Worm (Caenorhabditis elegans) whole organism, L1 larva: ENCODE results near the gene hot-1.
A peak's percentile ranks its signal among the peaks of the same experiment; 100 is the strongest.

Experiments
- C34B4.2 ChIP-seq: sonication (generic microtip); optimal IDR thresholded peaks from 2 replicates; lab custom pipeline; 2017; ENCODE audit warnings: mild to moderate bottlenecking, missing genetic modification characterization, missing compliant biosample characterization
- F16B12.6 ChIP-seq: fragments of 150-350 bp; optimal IDR thresholded peaks from 2 replicates; lab custom pipeline; 2014; ENCODE audit warnings: missing biosample characterization, missing genetic modification characterization
- Y116A8C.19 ChIP-seq: sonication (generic microtip); optimal IDR thresholded peaks from 2 replicates; lab custom pipeline; 2016; ENCODE audit warnings: missing compliant biosample characterization, missing genetic modification characterization, borderline replicate concordance
- alr-1 ChIP-seq: fragments of 200-800 bp; sonication (Bioruptor generic); optimal IDR thresholded peaks from 2 replicates; lab custom pipeline; 2018; ENCODE audit warnings: borderline replicate concordance, mild to moderate bottlenecking, missing genetic modification characterization, missing compliant biosample characterization
- blmp-1 ChIP-seq: fragments of 150-350 bp; optimal IDR thresholded peaks from 2 replicates; lab custom pipeline; 2014; ENCODE audit warnings: missing biosample characterization, missing genetic modification characterization
- ceh-63 ChIP-seq: fragments of 200-800 bp; sonication (Bioruptor generic); optimal IDR thresholded peaks from 2 replicates; lab custom pipeline; 2018; ENCODE audit warnings: mild to moderate bottlenecking, missing genetic modification characterization, missing compliant biosample characterization
- ceh-82 ChIP-seq, 3 experiments: fragments of 150-350 bp in 1 of 3; sonication (generic microtip) in 2 of 3; optimal IDR thresholded peaks; 2 replicates each; lab custom pipeline; 2014 to 2017; ENCODE audit warnings: missing biosample characterization in 3 of 3, missing genetic modification characterization in 3 of 3
- dpl-1 ChIP-seq, 3 experiments: fragments of 150-350 bp in 2 of 3; sonication (generic microtip) in 1 of 3; optimal IDR thresholded peaks; 2 replicates each; lab custom pipeline; 2014 to 2017; ENCODE audit warnings: missing biosample characterization in 3 of 3, missing genetic modification characterization in 3 of 3, missing genetic modification reagents in 3 of 3
- efl-1 ChIP-seq, 4 experiments: fragments of 150-350 bp; optimal IDR thresholded peaks in 3 of 4; peaks in 1 of 4; 1 replicate in 1 of 4; 2 replicates in 3 of 4; lab custom pipeline; 2014; ENCODE audit warnings: missing biosample characterization in 2 of 4, missing genetic modification characterization in 2 of 4, missing genetic modification reagents in 2 of 4
- egl-13 ChIP-seq: sonication (generic microtip); optimal IDR thresholded peaks from 2 replicates; lab custom pipeline; 2016; ENCODE audit warnings: missing genotype, missing genetic modification reagents, missing genetic modification characterization, missing compliant biosample characterization
- egl-27 ChIP-seq, 2 experiments: fragments of 150-350 bp in 1 of 2; sonication (generic microtip); optimal IDR thresholded peaks; 3 replicates each; lab custom pipeline; 2017 to 2018; ENCODE audit warnings: missing biosample characterization in 2 of 2, missing genetic modification characterization in 2 of 2, missing genetic modification reagents in 2 of 2
- elt-2 ChIP-seq: sonication (generic microtip); optimal IDR thresholded peaks from 2 replicates; lab custom pipeline; 2016; ENCODE audit warnings: missing genetic modification characterization, mild to moderate bottlenecking, inconsistent platforms, missing compliant biosample characterization, missing genetic modification reagents
- elt-3 ChIP-seq, 6 experiments: fragments of 150-350 bp in 1 of 6; sonication (generic microtip); optimal IDR thresholded peaks; 2 replicates each; lab custom pipeline; 2017 to 2018; ENCODE audit warnings: missing biosample characterization in 6 of 6, missing genetic modification characterization in 6 of 6, inconsistent platforms in 1 of 6
- fkh-10 ChIP-seq: sonication (generic microtip); optimal IDR thresholded peaks from 2 replicates; lab custom pipeline; 2017; ENCODE audit warnings: missing biosample characterization, missing genetic modification reagents, missing genetic modification characterization
- fkh-8 ChIP-seq: sonication (generic microtip); optimal IDR thresholded peaks from 2 replicates; lab custom pipeline; 2016; ENCODE audit warnings: mild to moderate bottlenecking, missing genetic modification characterization, missing compliant biosample characterization
- fos-1 ChIP-seq: fragments of 150-350 bp; optimal IDR thresholded peaks from 2 replicates; lab custom pipeline; 2014; ENCODE audit warnings: missing biosample characterization, missing genetic modification characterization
- isw-1 ChIP-seq: fragments of 200-800 bp; sonication (Bioruptor generic); IDR thresholded peaks from 2 replicates; pipeline ENCODE4 v1.3.6; 2022; ENCODE audit warnings: missing genetic modification characterization, missing compliant biosample characterization
- lin-14 ChIP-seq: fragments of 200-800 bp; sonication (Bioruptor generic); optimal IDR thresholded peaks from 2 replicates; lab custom pipeline; 2018; ENCODE audit warnings: mild to moderate bottlenecking, missing genetic modification characterization, moderate library complexity, missing compliant biosample characterization
- lin-15B ChIP-seq: fragments of 150-350 bp; sonication (generic microtip); optimal IDR thresholded peaks from 3 replicates; lab custom pipeline; 2014; ENCODE audit warnings: missing biosample characterization, missing genetic modification characterization
- lin-35 ChIP-seq, 2 experiments: fragments of 150-350 bp; optimal IDR thresholded peaks; 2 replicates each; lab custom pipeline; 2014; ENCODE audit warnings: missing biosample characterization in 2 of 2, missing genetic modification characterization in 2 of 2, missing genetic modification reagents in 2 of 2
- lsy-2 ChIP-seq, 2 experiments: fragments of 150-350 bp; optimal IDR thresholded peaks; 2 replicates each; lab custom pipeline; 2014; ENCODE audit warnings: missing biosample characterization in 2 of 2, missing genetic modification characterization in 2 of 2
- mep-1 ChIP-seq: fragments of 150-350 bp; optimal IDR thresholded peaks from 2 replicates; lab custom pipeline; 2014; ENCODE audit warnings: missing biosample characterization, missing genetic modification characterization
- nhr-19 ChIP-seq: fragments of 200-800 bp; sonication (Bioruptor generic); conservative IDR thresholded peaks from 2 replicates; pipeline ENCODE4 v1.3.6; 2022; ENCODE audit warnings: missing genetic modification characterization, missing compliant biosample characterization
- nhr-20 ChIP-seq: sonication (generic microtip); optimal IDR thresholded peaks from 2 replicates; lab custom pipeline; 2016; ENCODE audit warnings: mild to moderate bottlenecking, missing genetic modification characterization, missing compliant biosample characterization
- nhr-237 ChIP-seq: fragments of 150-350 bp; optimal IDR thresholded peaks from 2 replicates; lab custom pipeline; 2014; ENCODE audit warnings: missing biosample characterization, missing genetic modification characterization
- nhr-71 ChIP-seq: sonication (generic microtip); optimal IDR thresholded peaks from 2 replicates; lab custom pipeline; 2016; ENCODE audit warnings: mild to moderate bottlenecking, missing genetic modification characterization, moderate library complexity, missing compliant biosample characterization
- nhr-76 ChIP-seq: sonication (generic microtip); optimal IDR thresholded peaks from 2 replicates; lab custom pipeline; 2017; ENCODE audit warnings: missing biosample characterization, missing genetic modification characterization
- nhr-77 ChIP-seq: fragments of 150-350 bp; optimal IDR thresholded peaks from 2 replicates; lab custom pipeline; 2014; ENCODE audit warnings: missing biosample characterization, missing genetic modification characterization
- nhr-85 ChIP-seq: sonication (generic microtip); peaks from one replicate; lab custom pipeline; 2016; ENCODE audit warnings: missing genetic modification characterization, inconsistent platforms, missing compliant biosample characterization
- pag-3 ChIP-seq: sonication (generic microtip); optimal IDR thresholded peaks from 2 replicates; lab custom pipeline; 2017; ENCODE audit warnings: missing genetic modification characterization, mild to moderate bottlenecking, missing compliant biosample characterization, antibody characterized with exemption, borderline replicate concordance; ENCODE audit not compliant: insufficient read depth
- sox-4 ChIP-seq: sonication (generic microtip); optimal IDR thresholded peaks from 2 replicates; lab custom pipeline; 2016; ENCODE audit warnings: missing genetic modification characterization, missing compliant biosample characterization
- unc-130 ChIP-seq: fragments of 150-350 bp; optimal IDR thresholded peaks from 2 replicates; lab custom pipeline; 2017; ENCODE audit warnings: missing biosample characterization, missing genetic modification characterization, inconsistent platforms
- zip-4 ChIP-seq: fragments of 200-800 bp; sonication (Bioruptor generic); optimal IDR thresholded peaks from 2 replicates; lab custom pipeline; 2018; ENCODE audit warnings: mild to moderate bottlenecking, missing genetic modification characterization, moderate library complexity, missing compliant biosample characterization

The hot-1 gene

DNA sequence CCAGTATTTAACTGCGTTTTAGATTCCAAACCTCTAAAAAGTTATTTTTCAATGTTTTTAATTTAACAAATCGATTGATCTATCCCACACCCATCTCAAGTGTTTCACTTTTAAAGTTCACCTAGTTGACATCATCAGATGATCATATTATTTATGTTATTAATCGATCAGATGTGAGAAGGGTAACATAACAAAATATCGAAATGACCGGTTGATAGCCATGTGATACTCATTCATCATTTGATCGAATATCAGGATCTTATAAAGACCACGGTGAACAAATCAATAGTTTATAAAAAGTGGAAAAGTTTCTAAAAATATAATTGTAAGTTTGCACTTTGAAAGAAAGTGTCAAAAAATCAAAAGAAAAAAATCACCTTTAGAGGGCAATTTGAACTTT, 34.8 kb downstream of the hot-1 start:
- TF ChIP-seq ceh-82 (tag; optimal IDR thresholded peaks at IDR 0.05; lab: Kevin White, UChicago) = no peak
- TF ChIP-seq elt-3 (tag; optimal IDR thresholded peaks at IDR 0.05; lab: Kevin White, UChicago) = peak in 1 of 6 experiments; percentile 53
- no peak for TF ChIP-seq nhr-77 (tag; lab: Kevin White, UChicago)
- no peak for TF ChIP-seq alr-1
- no peak for TF ChIP-seq lin-15B (tag; lab: Kevin White, UChicago)
- no peak for TF ChIP-seq nhr-237 (tag; lab: Kevin White, UChicago)
- TF ChIP-seq isw-1 = no peak
- peak in 1 of 2 experiments; percentile 26 for TF ChIP-seq lin-35 (GFP tag; optimal IDR thresholded peaks at IDR 0.05; lab: Kevin White, UChicago)
- no peak for TF ChIP-seq dpl-1 (GFP tag; optimal IDR thresholded peaks at IDR 0.05; lab: Kevin White, UChicago)
- no peak for TF ChIP-seq Y116A8C.19
- no peak for TF ChIP-seq sox-4 (tag; lab: Kevin White, UChicago)
- no peak for TF ChIP-seq egl-13
- peak; percentile 48 for TF ChIP-seq blmp-1 (tag; lab: Kevin White, UChicago)
- no peak for TF ChIP-seq F16B12.6 (tag; lab: Kevin White, UChicago)
- no peak for TF ChIP-seq fkh-8 (tag; lab: Kevin White, UChicago)
- peak in 1 of 2 experiments; percentile 15 for TF ChIP-seq lsy-2 (tag; optimal IDR thresholded peaks at IDR 0.05; lab: Kevin White, UChicago)
- TF ChIP-seq nhr-76 (tag; lab: Kevin White, UChicago) = no peak

DNA sequence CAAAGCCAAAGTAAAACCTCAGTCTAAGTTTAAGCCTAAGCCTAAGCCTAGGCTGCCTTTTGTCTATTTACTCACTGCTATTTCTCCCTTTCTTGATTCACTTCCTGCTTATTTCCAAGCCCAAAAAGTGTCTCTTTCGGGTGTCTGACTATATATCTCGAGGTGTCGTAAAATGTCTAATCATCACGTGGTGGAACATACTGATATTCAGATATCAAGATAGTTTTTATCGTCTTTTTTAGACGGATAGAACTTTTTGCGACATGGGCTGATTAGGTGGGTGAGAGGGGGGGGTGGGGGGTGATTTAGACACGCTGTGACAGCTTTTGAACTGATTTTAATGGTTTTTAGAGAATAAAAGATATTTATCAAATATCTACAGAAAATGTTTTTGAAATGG, 36.0 kb downstream of the hot-1 start:
- TF ChIP-seq pag-3 (tag; lab: Kevin White, UChicago) = no peak
- TF ChIP-seq nhr-20 = peak; percentile 10
- peak in 3 of 6 experiments; percentile 10 to 73 (median 64) for TF ChIP-seq elt-3 (tag; optimal IDR thresholded peaks at IDR 0.05; lab: Kevin White, UChicago)
- no peak for TF ChIP-seq efl-1 (optimal IDR thresholded peaks at IDR 0.05; lab: Kevin White, UChicago)
- peak in 1 of 2 experiments; percentile 85 for TF ChIP-seq efl-1 (GFP tag; optimal IDR thresholded peaks at IDR 0.05 in 1 of 2; lab: Kevin White, UChicago)
- peak; percentile 50 for TF ChIP-seq lin-14 (GFP tag; lab: Kevin White, UChicago)
- TF ChIP-seq lin-35 (GFP tag; optimal IDR thresholded peaks at IDR 0.05; lab: Kevin White, UChicago) = peak in 1 of 2 experiments; percentile 7
- peak in 1 of 2 experiments; percentile 5 for TF ChIP-seq lsy-2 (tag; optimal IDR thresholded peaks at IDR 0.05; lab: Kevin White, UChicago)
- TF ChIP-seq egl-27 (tag; optimal IDR thresholded peaks at IDR 0.05; lab: Kevin White, UChicago) = no peak
- TF ChIP-seq nhr-19 (GFP tag; lab: Robert Waterston, UW) = peak; percentile 31
- no peak for TF ChIP-seq C34B4.2 (tag; lab: Kevin White, UChicago)
- peak; percentile 78 for TF ChIP-seq nhr-85 (tag; lab: Kevin White, UChicago)
- peak; percentile 33 for TF ChIP-seq blmp-1 (tag; lab: Kevin White, UChicago)

DNA sequence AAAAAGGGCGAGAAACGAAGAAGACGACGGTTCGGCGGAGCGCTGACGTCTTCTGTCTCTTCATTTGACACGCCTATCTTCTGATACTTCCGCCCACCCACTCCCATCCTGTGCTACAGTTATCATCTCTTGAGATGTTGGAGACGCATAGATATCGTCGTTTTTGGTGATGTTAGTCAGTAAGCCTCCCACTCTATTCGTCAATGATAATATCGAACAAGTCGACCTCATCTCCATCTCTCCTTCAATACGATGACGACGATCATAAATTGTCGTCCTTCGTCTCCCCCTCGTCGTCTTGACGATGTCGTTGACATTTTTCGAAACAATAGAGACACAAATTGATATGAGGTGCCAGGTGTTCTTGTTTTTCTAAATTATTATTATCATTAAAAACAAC, 37.2 kb downstream of the hot-1 start, which contains the start of gene slc-25A29:
slc-25A29 (minus strand) TSS at position 45 of the 400 bp plus-strand sequence.
- TF ChIP-seq unc-130 (tag; lab: Kevin White, UChicago) = no peak
- no peak for TF ChIP-seq fos-1 (tag; lab: Kevin White, UChicago)
- no peak for TF ChIP-seq efl-1 (optimal IDR thresholded peaks at IDR 0.05; lab: Kevin White, UChicago)
- TF ChIP-seq efl-1 (GFP tag; optimal IDR thresholded peaks at IDR 0.05 in 1 of 2; lab: Kevin White, UChicago) = peak in 1 of 2 experiments; percentile 79
- TF ChIP-seq nhr-71 = peak; percentile 9
- TF ChIP-seq nhr-20 = peak; percentile 6
- TF ChIP-seq dpl-1 (GFP tag; optimal IDR thresholded peaks at IDR 0.05; lab: Kevin White, UChicago) = no peak
- peak; percentile 28 for TF ChIP-seq nhr-85 (tag; lab: Kevin White, UChicago)
- no peak for TF ChIP-seq elt-2 (tag; lab: Kevin White, UChicago)
- TF ChIP-seq blmp-1 (tag; lab: Kevin White, UChicago) = peak; percentile 57
- TF ChIP-seq lin-14 (GFP tag; lab: Kevin White, UChicago) = peak; percentile 15
- TF ChIP-seq elt-3 (tag; optimal IDR thresholded peaks at IDR 0.05; lab: Kevin White, UChicago) = peak in 2 of 6 experiments; percentile 2 to 41
- TF ChIP-seq, all 84 proteins: peak for 7

DNA sequence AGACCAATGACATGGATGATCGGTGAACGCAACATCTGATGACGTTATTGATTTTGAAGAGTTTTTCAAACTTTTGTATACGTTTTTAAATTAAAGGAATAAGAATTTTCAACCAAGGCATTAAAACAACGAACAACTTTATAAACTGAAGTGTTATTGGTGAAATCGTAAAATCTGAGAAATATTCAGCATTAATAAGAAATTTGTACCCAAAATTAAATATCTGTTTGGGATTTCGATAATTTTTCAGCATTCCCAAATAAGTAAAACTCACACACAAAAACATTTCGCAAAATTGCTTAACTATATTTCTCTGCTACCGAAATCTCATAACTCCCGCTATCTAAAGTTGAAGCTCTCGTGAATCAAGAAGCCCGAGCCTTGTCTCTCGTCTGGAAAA, 38.7 kb downstream of the hot-1 start:
- no peak for TF ChIP-seq blmp-1 (tag; lab: Kevin White, UChicago)
- TF ChIP-seq efl-1 (optimal IDR thresholded peaks at IDR 0.05; lab: Kevin White, UChicago) = no peak
- TF ChIP-seq efl-1 (GFP tag; optimal IDR thresholded peaks at IDR 0.05 in 1 of 2; lab: Kevin White, UChicago) = peak in 1 of 2 experiments; percentile 17
- TF ChIP-seq mep-1 = no peak
- no peak for TF ChIP-seq ceh-63
- no peak for TF ChIP-seq fkh-10 (GFP tag; lab: Kevin White, UChicago)
- TF ChIP-seq zip-4 (GFP tag; lab: Kevin White, UChicago) = no peak
- TF ChIP-seq, all 84 proteins: peak for 1
